Worm (Caenorhabditis elegans) whole organism, L1 larva: Measurements from ENCODE around the gene C50D2.10.
A peak's percentile ranks its signal among the peaks of the same experiment; 100 is the strongest.

Experiments used
- ceh-63 ChIP-seq: fragments of 200-800 bp; sonication (Bioruptor generic); optimal IDR thresholded peaks from 2 replicates; lab custom pipeline; 2018; ENCODE audit warnings: mild to moderate bottlenecking, missing genetic modification characterization, missing compliant biosample characterization
- ceh-8 ChIP-seq: fragments of 200-800 bp; sonication (Bioruptor generic); optimal IDR thresholded peaks from 2 replicates; lab custom pipeline; 2018; ENCODE audit warnings: mild to moderate bottlenecking, missing genetic modification characterization, moderate library complexity, missing compliant biosample characterization
- ceh-90 ChIP-seq: sonication (generic microtip); optimal IDR thresholded peaks from 2 replicates; lab custom pipeline; 2016; ENCODE audit warnings: missing genetic modification characterization, missing compliant biosample characterization
- dpl-1 ChIP-seq, 3 experiments: fragments of 150-350 bp in 2 of 3; sonication (generic microtip) in 1 of 3; optimal IDR thresholded peaks; 2 replicates each; lab custom pipeline; 2014 to 2017; ENCODE audit warnings: missing biosample characterization in 3 of 3, missing genetic modification characterization in 3 of 3, missing genetic modification reagents in 3 of 3
- efl-1 ChIP-seq, 4 experiments: fragments of 150-350 bp; optimal IDR thresholded peaks in 3 of 4; peaks in 1 of 4; 1 replicate in 1 of 4; 2 replicates in 3 of 4; lab custom pipeline; 2014; ENCODE audit warnings: missing biosample characterization in 2 of 4, missing genetic modification characterization in 2 of 4, missing genetic modification reagents in 2 of 4
- egl-13 ChIP-seq: sonication (generic microtip); optimal IDR thresholded peaks from 2 replicates; lab custom pipeline; 2016; ENCODE audit warnings: missing genotype, missing genetic modification reagents, missing genetic modification characterization, missing compliant biosample characterization
- elt-2 ChIP-seq: sonication (generic microtip); optimal IDR thresholded peaks from 2 replicates; lab custom pipeline; 2016; ENCODE audit warnings: missing genetic modification characterization, mild to moderate bottlenecking, inconsistent platforms, missing compliant biosample characterization, missing genetic modification reagents
- elt-3 ChIP-seq, 6 experiments: fragments of 150-350 bp in 1 of 6; sonication (generic microtip); optimal IDR thresholded peaks; 2 replicates each; lab custom pipeline; 2017 to 2018; ENCODE audit warnings: missing biosample characterization in 6 of 6, missing genetic modification characterization in 6 of 6, inconsistent platforms in 1 of 6
- fkh-8 ChIP-seq: sonication (generic microtip); optimal IDR thresholded peaks from 2 replicates; lab custom pipeline; 2016; ENCODE audit warnings: mild to moderate bottlenecking, missing genetic modification characterization, missing compliant biosample characterization
- fos-1 ChIP-seq: fragments of 150-350 bp; optimal IDR thresholded peaks from 2 replicates; lab custom pipeline; 2014; ENCODE audit warnings: missing biosample characterization, missing genetic modification characterization
- grh-1 ChIP-seq: fragments of 200-800 bp; sonication (Bioruptor generic); IDR thresholded peaks from 2 replicates; pipeline ENCODE4 v1.3.6; 2022; ENCODE audit warnings: missing genetic modification reagents, missing genetic modification characterization, missing compliant biosample characterization
- irx-1 ChIP-seq: sonication (generic microtip); optimal IDR thresholded peaks from 2 replicates; lab custom pipeline; 2016; ENCODE audit warnings: missing genetic modification characterization, missing compliant biosample characterization
- isw-1 ChIP-seq: fragments of 200-800 bp; sonication (Bioruptor generic); IDR thresholded peaks from 2 replicates; pipeline ENCODE4 v1.3.6; 2022; ENCODE audit warnings: missing genetic modification characterization, missing compliant biosample characterization
- lin-13 ChIP-seq: fragments of 150-350 bp; optimal IDR thresholded peaks from 2 replicates; lab custom pipeline; 2014; ENCODE audit warnings: missing biosample characterization, missing genetic modification reagents, missing genetic modification characterization
- lin-14 ChIP-seq: fragments of 200-800 bp; sonication (Bioruptor generic); optimal IDR thresholded peaks from 2 replicates; lab custom pipeline; 2018; ENCODE audit warnings: mild to moderate bottlenecking, missing genetic modification characterization, moderate library complexity, missing compliant biosample characterization
- mab-9 ChIP-seq: fragments of 200-800 bp; sonication (Bioruptor generic); IDR thresholded peaks from 2 replicates; pipeline ENCODE4 v1.3.6; 2022; ENCODE audit warnings: missing genetic modification reagents, missing genetic modification characterization, missing compliant biosample characterization
- mdl-1 ChIP-seq, 2 experiments: fragments of 150-350 bp; optimal IDR thresholded peaks; 2 replicates each; lab custom pipeline; 2014 to 2017; ENCODE audit warnings: missing biosample characterization in 2 of 2, missing genetic modification characterization in 2 of 2, inconsistent platforms in 1 of 2
- mep-1 ChIP-seq: fragments of 150-350 bp; optimal IDR thresholded peaks from 2 replicates; lab custom pipeline; 2014; ENCODE audit warnings: missing biosample characterization, missing genetic modification characterization
- nhr-11 ChIP-seq: fragments of 150-350 bp; optimal IDR thresholded peaks from 2 replicates; lab custom pipeline; 2014; ENCODE audit warnings: missing biosample characterization, missing genetic modification characterization
- nhr-237 ChIP-seq: fragments of 150-350 bp; optimal IDR thresholded peaks from 2 replicates; lab custom pipeline; 2014; ENCODE audit warnings: missing biosample characterization, missing genetic modification characterization
- nhr-28 ChIP-seq: fragments of 150-350 bp; optimal IDR thresholded peaks from 2 replicates; lab custom pipeline; 2014; ENCODE audit warnings: missing biosample characterization, missing genetic modification characterization
- nhr-76 ChIP-seq: sonication (generic microtip); optimal IDR thresholded peaks from 2 replicates; lab custom pipeline; 2017; ENCODE audit warnings: missing biosample characterization, missing genetic modification characterization
- nhr-84 ChIP-seq: sonication (generic microtip); optimal IDR thresholded peaks from 2 replicates; lab custom pipeline; 2017; ENCODE audit warnings: missing biosample characterization, missing genetic modification characterization
- nhr-85 ChIP-seq: sonication (generic microtip); peaks from one replicate; lab custom pipeline; 2016; ENCODE audit warnings: missing genetic modification characterization, inconsistent platforms, missing compliant biosample characterization
- pag-3 ChIP-seq: sonication (generic microtip); optimal IDR thresholded peaks from 2 replicates; lab custom pipeline; 2017; ENCODE audit warnings: missing genetic modification characterization, mild to moderate bottlenecking, missing compliant biosample characterization, antibody characterized with exemption, borderline replicate concordance; ENCODE audit not compliant: insufficient read depth
- pax-3 ChIP-seq: fragments of 200-800 bp; sonication (Bioruptor generic); optimal IDR thresholded peaks from 2 replicates; lab custom pipeline; 2018; ENCODE audit warnings: mild to moderate bottlenecking, missing genetic modification characterization, moderate library complexity, missing compliant biosample characterization
- snpc-4 ChIP-seq: fragments of 150-350 bp; optimal IDR thresholded peaks from 2 replicates; lab custom pipeline; 2014; ENCODE audit warnings: missing biosample characterization, missing genetic modification characterization
- snu-23 ChIP-seq: sonication (generic microtip); optimal IDR thresholded peaks from 2 replicates; lab custom pipeline; 2016; ENCODE audit warnings: missing genetic modification characterization, missing compliant biosample characterization
- sup-37 ChIP-seq: fragments of 200-800 bp; sonication (Bioruptor generic); optimal IDR thresholded peaks from 2 replicates; lab custom pipeline; 2018; ENCODE audit warnings: mild to moderate bottlenecking, missing genetic modification characterization, missing compliant biosample characterization
- tbx-2 ChIP-seq: sonication (generic microtip); optimal IDR thresholded peaks from 2 replicates; lab custom pipeline; 2016; ENCODE audit warnings: missing genetic modification characterization, missing compliant biosample characterization
- tlp-1 ChIP-seq: fragments of 150-350 bp; optimal IDR thresholded peaks from 2 replicates; lab custom pipeline; 2014; ENCODE audit warnings: missing biosample characterization, missing genetic modification characterization
- unc-30 ChIP-seq: sonication (generic microtip); optimal IDR thresholded peaks from 2 replicates; lab custom pipeline; 2017; ENCODE audit warnings: missing biosample characterization, missing genetic modification characterization
- unc-62 ChIP-seq: fragments of 150-350 bp; optimal IDR thresholded peaks from 2 replicates; lab custom pipeline; 2014; ENCODE audit warnings: missing biosample characterization, missing genetic modification reagents, missing genetic modification characterization
- vab-15 ChIP-seq: sonication (generic microtip); optimal IDR thresholded peaks from 2 replicates; lab custom pipeline; 2017; ENCODE audit warnings: missing genotype, mild to moderate bottlenecking, missing genetic modification characterization, missing compliant biosample characterization

C50D2.10 gene

DNA sequence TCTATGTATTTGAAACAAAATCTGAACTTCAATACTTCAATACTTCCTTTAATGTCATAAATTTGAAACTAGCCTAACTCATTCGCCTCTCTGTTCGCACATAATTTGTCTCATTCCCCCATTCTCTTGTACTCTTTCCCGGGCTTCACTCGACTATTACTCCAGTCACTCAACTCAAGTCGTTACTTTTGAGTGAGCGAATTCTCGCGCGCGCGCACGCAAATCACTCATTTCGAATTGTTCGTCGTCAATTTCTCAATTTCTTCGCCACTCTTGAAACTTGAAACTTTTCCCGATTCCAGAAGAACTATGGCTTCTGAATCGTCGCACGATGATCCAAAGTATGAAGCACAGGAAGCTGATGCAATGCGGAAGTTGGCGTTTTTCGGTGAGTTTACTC lies 5.3 kb downstream of the C50D2.10 start, which contains the start of gene col-68:
col-68 (plus strand) TSS at position 301 of the 400 bp plus-strand sequence.
- TF ChIP-seq nhr-237 (tag; lab: Kevin White, UChicago) = no peak
- no peak for TF ChIP-seq pag-3 (tag; lab: Kevin White, UChicago)
- TF ChIP-seq mab-9 (GFP tag; lab: Robert Waterston, UW) = no peak
- no peak for TF ChIP-seq unc-30 (tag; lab: Kevin White, UChicago)
- TF ChIP-seq dpl-1 (GFP tag; optimal IDR thresholded peaks at IDR 0.05; lab: Kevin White, UChicago) = no peak
- TF ChIP-seq irx-1 = no peak
- TF ChIP-seq nhr-85 (tag; lab: Kevin White, UChicago) = no peak
- no peak for TF ChIP-seq tbx-2 (tag; lab: Kevin White, UChicago)
- no peak for TF ChIP-seq vab-15 (tag; lab: Kevin White, UChicago)
- TF ChIP-seq isw-1 (GFP tag; lab: Robert Waterston, UW) = no peak
- TF ChIP-seq egl-13 = no peak
- no peak for TF ChIP-seq ceh-90 (tag; lab: Kevin White, UChicago)
- no peak for TF ChIP-seq sup-37 (GFP tag; lab: Kevin White, UChicago)
- TF ChIP-seq lin-13 = no peak
- no peak for TF ChIP-seq efl-1 (optimal IDR thresholded peaks at IDR 0.05; lab: Kevin White, UChicago)
- TF ChIP-seq efl-1 (GFP tag; optimal IDR thresholded peaks at IDR 0.05 in 1 of 2; lab: Kevin White, UChicago) = no peak
- no peak for TF ChIP-seq fkh-8 (tag; lab: Kevin White, UChicago)
- no peak for TF ChIP-seq snu-23 (GFP tag; lab: Kevin White, UChicago)
- TF ChIP-seq grh-1 (GFP tag; lab: Robert Waterston, UW) = no peak
- TF ChIP-seq ceh-8 (GFP tag; lab: Kevin White, UChicago) = no peak
- TF ChIP-seq fos-1 (tag; lab: Kevin White, UChicago) = no peak
- TF ChIP-seq, all 84 proteins: peak for 0

DNA sequence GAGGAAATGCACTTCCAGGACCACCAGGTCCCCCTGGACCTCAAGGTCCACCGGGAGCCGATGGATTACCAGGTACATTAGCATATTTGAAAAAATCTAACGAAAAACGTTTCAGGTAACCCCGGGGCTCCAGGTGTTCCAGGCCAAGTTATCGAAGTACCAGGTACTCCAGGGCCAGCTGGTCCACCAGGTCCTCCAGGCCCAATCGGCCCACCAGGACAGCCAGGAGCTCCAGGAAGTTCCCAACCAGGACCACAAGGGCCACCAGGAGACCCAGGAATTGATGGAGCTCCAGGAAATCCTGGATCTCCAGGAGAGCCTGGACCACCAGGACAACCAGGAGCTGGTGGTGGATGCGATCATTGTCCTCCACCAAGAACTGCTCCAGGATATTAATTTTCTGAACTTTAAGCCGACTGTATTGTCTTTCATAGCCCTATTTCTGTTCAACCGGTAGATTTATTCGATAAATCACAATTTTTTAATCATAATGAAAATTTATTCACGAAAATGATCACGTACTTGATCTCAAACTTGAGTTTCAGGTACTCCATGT lies 6.5 kb downstream of the C50D2.10 start:
- TF ChIP-seq mep-1 (tag; lab: Kevin White, UChicago) = no peak
- no peak for TF ChIP-seq nhr-28 (tag; lab: Kevin White, UChicago)
- no peak for TF ChIP-seq efl-1 (optimal IDR thresholded peaks at IDR 0.05; lab: Kevin White, UChicago)
- TF ChIP-seq efl-1 (GFP tag; optimal IDR thresholded peaks at IDR 0.05 in 1 of 2; lab: Kevin White, UChicago) = peak in 1 of 2 experiments; percentile 34
- TF ChIP-seq ceh-63 = no peak
- no peak for TF ChIP-seq nhr-84 (tag; lab: Kevin White, UChicago)
- TF ChIP-seq nhr-237 (tag; lab: Kevin White, UChicago) = no peak

DNA sequence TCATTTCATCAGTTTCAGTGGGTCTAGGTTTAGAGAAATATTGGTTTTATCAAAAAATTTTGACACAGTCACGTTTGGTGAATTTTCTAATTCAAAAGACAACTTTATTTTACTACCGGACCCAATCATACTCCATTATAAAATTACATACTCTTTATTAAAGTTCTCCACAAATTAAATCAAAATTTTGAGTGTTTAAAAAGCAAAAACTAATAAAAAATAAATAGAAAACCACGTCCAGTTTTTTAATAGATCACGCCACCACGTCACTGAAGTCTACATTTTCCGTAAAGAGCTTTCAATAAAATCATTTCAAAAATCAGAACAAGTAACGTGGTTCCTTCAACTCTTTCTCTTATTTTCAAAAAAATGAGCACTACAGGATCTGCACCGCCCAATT lies 7.0 kb downstream of the C50D2.10 start, which contains the start of gene txt-1:
txt-1 (plus strand) TSS at position 301 of the 400 bp plus-strand sequence.
- TF ChIP-seq elt-3 (tag; optimal IDR thresholded peaks at IDR 0.05; lab: Kevin White, UChicago) (no peak), nhr-76 (tag; lab: Kevin White, UChicago) (no peak), mdl-1 (tag; optimal IDR thresholded peaks at IDR 0.05; lab: Kevin White, UChicago) (no peak), elt-2 (no peak), isw-1 (GFP tag; lab: Robert Waterston, UW) (no peak), pax-3 (no peak), snu-23 (GFP tag; lab: Kevin White, UChicago) (no peak), tlp-1 (tag; lab: Kevin White, UChicago) (no peak), mep-1 (tag; lab: Kevin White, UChicago) (no peak), ceh-8 (GFP tag; lab: Kevin White, UChicago) (no peak), snpc-4 (tag; lab: Kevin White, UChicago) (no peak)

DNA sequence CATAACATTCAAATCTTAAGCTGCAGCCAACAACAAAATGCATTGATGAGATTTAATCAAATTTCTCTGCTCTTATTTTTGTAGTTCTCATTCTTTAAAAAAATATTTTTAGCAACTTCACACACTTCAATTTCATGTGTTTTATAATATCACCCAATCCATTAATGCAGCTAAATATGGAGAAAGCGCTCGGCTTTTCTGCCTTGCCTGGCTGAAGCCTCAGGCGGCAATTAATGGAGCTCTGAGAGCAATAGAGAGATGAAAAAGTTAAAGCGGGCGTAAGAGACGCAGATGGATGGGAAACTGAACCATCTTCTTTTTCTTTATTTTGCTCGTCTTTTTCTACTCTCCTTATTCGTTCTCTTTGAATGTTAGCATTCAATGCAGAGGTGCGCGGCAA lies 8.8 kb downstream of the C50D2.10 start:
- TF ChIP-seq unc-62 = no peak
- TF ChIP-seq unc-30 (tag; lab: Kevin White, UChicago) = no peak
- TF ChIP-seq nhr-11 = no peak
- TF ChIP-seq lin-14 (GFP tag; lab: Kevin White, UChicago) = peak; percentile 42
